Fruit fly (Drosophila melanogaster) whole organism, larva: ENCODE measurements around the gene Kap-alpha3.

Experiments
- noc ChIP-seq: fragments of 200-800 bp; sonication (Bioruptor generic); optimal IDR thresholded peaks from 3 replicates; lab custom pipeline; 2019; ENCODE audit warnings: missing biosample characterization, mild to moderate bottlenecking, missing genetic modification characterization, moderate library complexity

Kap-alpha3 gene

dm6 chr3R:9572929-9573811, 4.4 kb downstream of the Kap-alpha3 start:
- TF ChIP-seq noc (tag; lab: Kevin White, UChicago): peak; percentile 43

dm6 chr3R:9571523-9571922, 6.0 kb downstream of the Kap-alpha3 start, which contains the start of gene CG9396:
Gene CG9396, minus strand, starts transcription at chr3R:9571623.
- no peak for TF ChIP-seq noc (tag; lab: Kevin White, UChicago)

dm6 chr3R:9570657-9571056, 6.9 kb downstream of the Kap-alpha3 start:
- no peak for TF ChIP-seq noc (tag; lab: Kevin White, UChicago)

dm6 chr3R:9570114-9570513, 7.4 kb downstream of the Kap-alpha3 start, which contains the start of gene CG16790:
Gene CG16790, minus strand, starts transcription at chr3R:9570214.
- TF ChIP-seq noc (tag; lab: Kevin White, UChicago): no peak

dm6 chr3R:9565895-9566294, 11.6 kb downstream of the Kap-alpha3 start, which contains the start of gene CG16789:
Gene CG16789, plus strand, starts transcription at chr3R:9566195.
- no peak for TF ChIP-seq noc (tag; lab: Kevin White, UChicago)

dm6 chr3R:9563240-9563992, 14.1 kb downstream of the Kap-alpha3 start, which contains the start of the genes CG9393 and Vps45:
Gene CG9393, minus strand, starts transcription at chr3R:9563673.
Gene Vps45, plus strand, starts transcription at chr3R:9563924.
- no peak for TF ChIP-seq noc (tag; lab: Kevin White, UChicago)

- TF ChIP-seq noc (tag; lab: Kevin White, UChicago): no peak
Measured at dm6 chr3R:9561121-9561520, 16.4 kb downstream of the Kap-alpha3 start.

dm6 chr3R:9559413-9560014, 18.0 kb downstream of the Kap-alpha3 start, which contains the start of the genes AP-1mu and MBD-like:
Gene AP-1mu, minus strand, starts transcription at chr3R:9559525.
Gene MBD-like, plus strand, starts transcription at chr3R:9559760.
- TF ChIP-seq noc (tag; lab: Kevin White, UChicago): peak; percentile 61

dm6 chr3R:9555334-9555974, 22.1 kb downstream of the Kap-alpha3 start, which contains the start of the genes CG9386 and BckdhA:
Gene CG9386, minus strand, starts transcription at chr3R:9555408.
Gene BckdhA, plus strand, starts transcription at chr3R:9555785.
- TF ChIP-seq noc (tag; lab: Kevin White, UChicago): peak; percentile 50

- peak; percentile 61 for TF ChIP-seq noc (tag; lab: Kevin White, UChicago)
Measured at dm6 chr3R:9551659-9552435, 25.7 kb downstream of the Kap-alpha3 start, which contains the start of the genes mura and RnpS1. Gene mura, minus strand, starts transcription at chr3R:9551806. Gene RnpS1, plus strand, starts transcription at chr3R:9552034.

- no peak for TF ChIP-seq noc (tag; lab: Kevin White, UChicago)
Measured at dm6 chr3R:9551013-9551658, 26.4 kb downstream of the Kap-alpha3 start.

dm6 chr3R:9550265-9551012, 27.1 kb downstream of the Kap-alpha3 start:
- no peak for TF ChIP-seq noc (tag; lab: Kevin White, UChicago)

dm6 chr3R:9548769-9549168, 28.8 kb downstream of the Kap-alpha3 start:
- no peak for TF ChIP-seq noc (tag; lab: Kevin White, UChicago)
